Worm (Caenorhabditis elegans) whole organism, L3 larva: Measurements from ENCODE around the gene C36B7.2.

Experiments
- ama-1 ChIP-seq: fragments of 150-350 bp; optimal IDR thresholded peaks from 2 replicates; lab custom pipeline; 2018
- egl-5 ChIP-seq: fragments of 150-350 bp; optimal IDR thresholded peaks from 2 replicates; lab custom pipeline; 2017; ENCODE audit warnings: missing biosample characterization, missing genetic modification reagents, missing genetic modification characterization, inconsistent platforms
- elt-1 ChIP-seq: fragments of 150-350 bp; optimal IDR thresholded peaks from 2 replicates; lab custom pipeline; 2014; ENCODE audit warnings: missing biosample characterization, missing genetic modification characterization
- nhr-237 ChIP-seq: fragments of 150-350 bp; optimal IDR thresholded peaks from 2 replicates; lab custom pipeline; 2014; ENCODE audit warnings: missing biosample characterization, missing genetic modification characterization
- nhr-25 ChIP-seq: sonication (generic microtip); optimal IDR thresholded peaks from 2 replicates; lab custom pipeline; 2017; ENCODE audit warnings: missing biosample characterization, missing genetic modification characterization
- nhr-28 ChIP-seq: fragments of 150-350 bp; optimal IDR thresholded peaks from 2 replicates; lab custom pipeline; 2014; ENCODE audit warnings: missing biosample characterization, missing genetic modification characterization
- nhr-67 ChIP-seq: fragments of 150-350 bp; optimal IDR thresholded peaks from 2 replicates; lab custom pipeline; 2014; ENCODE audit warnings: missing biosample characterization, missing genetic modification characterization
- unc-62 ChIP-seq: fragments of 150-350 bp; sonication (generic microtip); optimal IDR thresholded peaks from 4 replicates; lab custom pipeline; 2014; ENCODE audit warnings: missing biosample characterization, missing genetic modification reagents, missing genetic modification characterization
- ztf-4 ChIP-seq: fragments of 150-350 bp; optimal IDR thresholded peaks from 2 replicates; lab custom pipeline; 2014; ENCODE audit warnings: missing biosample characterization, missing genetic modification characterization

DNA sequence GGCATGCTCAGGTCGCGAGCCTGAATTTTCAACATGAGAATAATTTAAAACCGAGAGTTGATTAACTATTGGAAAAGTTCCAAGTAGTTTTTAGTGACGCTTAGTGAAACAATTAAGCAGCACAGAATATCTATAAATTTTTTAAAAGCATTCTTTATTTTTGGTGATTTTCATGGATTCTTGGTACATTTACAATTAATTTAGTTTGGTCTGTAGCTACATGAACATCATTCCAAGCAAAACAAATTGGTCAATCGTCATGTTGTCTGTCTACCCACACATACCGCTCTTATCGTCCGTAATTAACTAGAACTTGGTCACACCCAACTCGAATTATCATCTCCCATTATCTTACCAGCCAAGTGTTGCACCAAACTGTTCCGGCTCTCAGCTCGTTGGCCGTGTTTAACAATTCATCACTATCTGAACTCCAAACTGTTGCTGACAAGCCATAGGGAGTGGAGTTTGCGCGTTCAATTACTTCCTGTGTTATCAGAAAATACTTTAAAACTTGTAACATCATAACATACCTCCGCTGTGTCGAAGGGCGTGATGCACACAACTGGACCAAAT, 34.6 kb downstream of the C36B7.2 start:
- no peak for TF ChIP-seq elt-1 (tag; lab: Kevin White, UChicago)
- TF ChIP-seq unc-62 (GFP tag; lab: Kevin White, UChicago) = no peak
- TF ChIP-seq ztf-4 = no peak
- no peak for TF ChIP-seq ama-1 (lab: Kevin White, UChicago)
- no peak for TF ChIP-seq nhr-237 (tag; lab: Kevin White, UChicago)
- no peak for TF ChIP-seq nhr-25
- no peak for TF ChIP-seq egl-5 (tag; lab: Kevin White, UChicago)
- no peak for TF ChIP-seq nhr-67 (tag; lab: Kevin White, UChicago)
- no peak for TF ChIP-seq nhr-28 (tag; lab: Kevin White, UChicago)
